Worm (Caenorhabditis elegans): ENCODE results near the gene K03H6.4.

- no peak for TF ChIP-seq tlp-1 (tag; optimal IDR thresholded peaks at IDR 0.05)
- no peak for TF ChIP-seq fkh-4 (tag; optimal IDR thresholded peaks at IDR 0.05; ENCODE audit: borderline replicate concordance)
- TF ChIP-seq egl-13 (tag; optimal IDR thresholded peaks at IDR 0.05): no peak
- no peak for TF ChIP-seq elt-2 (tag; optimal IDR thresholded peaks at IDR 0.05)
- TF ChIP-seq lin-39 (tag; optimal IDR thresholded peaks at IDR 0.05): no peak
- TF ChIP-seq zag-1 (tag; optimal IDR thresholded peaks at IDR 0.05): no peak
- TF ChIP-seq jun-1 (tag; optimal IDR thresholded peaks at IDR 0.05): no peak
- no peak for TF ChIP-seq unc-30 (tag; optimal IDR thresholded peaks at IDR 0.05)
Observed at ce11 chrIV:1469093-1469492, 52.0 kb downstream of the K03H6.4 start.
